Worm (Caenorhabditis elegans): Measurements from ENCODE around the gene K08D12.4.
A peak's percentile ranks its signal among the peaks of the same experiment; 100 is the strongest.

DNA sequence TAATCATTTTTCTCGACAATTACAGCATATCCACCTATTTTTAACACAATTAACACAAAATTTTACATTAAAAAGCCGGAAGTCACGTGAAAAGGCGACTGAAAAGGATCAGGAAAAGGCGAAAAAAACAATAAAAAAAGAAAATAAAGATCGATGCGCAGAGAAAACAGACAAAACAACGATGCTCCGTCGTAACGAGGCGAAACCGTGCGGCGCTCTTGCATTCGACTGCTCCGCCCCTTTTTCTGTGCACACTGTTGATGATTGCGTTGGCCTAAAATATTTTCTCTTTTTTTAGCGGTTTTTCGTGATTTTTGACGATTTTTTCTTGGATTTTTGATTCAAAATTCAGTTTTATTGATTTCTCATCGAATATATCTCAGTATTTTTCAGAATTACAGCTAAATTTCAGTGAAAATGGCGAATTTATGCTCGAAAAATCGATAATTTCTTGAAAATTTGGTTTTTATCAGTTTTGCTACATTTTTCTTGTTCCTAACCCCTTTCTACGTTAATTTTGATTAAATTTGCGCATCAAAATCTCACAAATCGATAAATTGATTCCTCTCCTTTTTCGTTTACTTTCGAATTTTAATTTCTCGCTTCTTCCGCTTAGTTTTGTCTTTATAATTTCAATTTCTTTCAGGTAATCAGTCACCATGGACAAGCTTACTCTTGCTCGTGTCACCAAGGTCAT is 47.9 kb upstream of the K08D12.4 start, which contains the start of gene rps-28:
- TF ChIP-seq him-1 (tag; optimal IDR thresholded peaks at IDR 0.05) (peak; percentile 94), dao-5 (tag; optimal IDR thresholded peaks at IDR 0.05) (no peak)

All from whole organism, L4/young adult.